Fruit fly (Drosophila melanogaster) whole organism, wandering third instar larva: ENCODE results near the gene snRNP-U1-70K.

ENCODE experiments used
- Abd-B ChIP-seq: fragments of >200 bp; optimal IDR thresholded peaks from 2 replicates; lab custom pipeline; 2017; ENCODE audit warnings: missing biosample characterization, missing genetic modification characterization
- CG32264 ChIP-seq: fragments of 200-800 bp; sonication (Bioruptor generic); optimal IDR thresholded peaks from 2 replicates; lab custom pipeline; 2016; ENCODE audit warnings: missing biosample characterization, missing genetic modification characterization
- CG9705 ChIP-seq: fragments of 200-800 bp; sonication (Bioruptor generic); optimal IDR thresholded peaks from 2 replicates; lab custom pipeline; 2018; ENCODE audit warnings: missing biosample characterization, mild to moderate bottlenecking, missing genetic modification characterization
- CrebA ChIP-seq: fragments of 200-800 bp; sonication (Bioruptor generic); optimal IDR thresholded peaks from 2 replicates; lab custom pipeline; 2016; ENCODE audit warnings: missing biosample characterization, mild to moderate bottlenecking, missing genetic modification characterization, borderline replicate concordance
- Dfd ChIP-seq: fragments of >200 bp; optimal IDR thresholded peaks from 2 replicates; lab custom pipeline; 2017; ENCODE audit warnings: missing biosample characterization, missing genetic modification characterization
- Dif ChIP-seq: fragments of 200-275, 200-300 bp; sonication (Bioruptor generic); optimal IDR thresholded peaks from 2 replicates; lab custom pipeline; 2018; ENCODE audit warnings: missing biosample characterization, missing genetic modification characterization; ENCODE audit not compliant: partially characterized antibody
- GATAd ChIP-seq: sonication (Bioruptor generic); optimal IDR thresholded peaks from 2 replicates; lab custom pipeline; 2016; ENCODE audit warnings: missing biosample characterization, missing genetic modification characterization
- HLH106 ChIP-seq: fragments of 200-800 bp; optimal IDR thresholded peaks from 3 replicates; lab custom pipeline; 2019; ENCODE audit warnings: missing biosample characterization, mild to moderate bottlenecking, missing genetic modification characterization, moderate library complexity
- Hnf4 ChIP-seq: fragments of 200-800 bp; sonication (Bioruptor generic); optimal IDR thresholded peaks from 2 replicates; lab custom pipeline; 2016; ENCODE audit warnings: missing biosample characterization, mild to moderate bottlenecking, missing genetic modification characterization
- Hr78 ChIP-seq: fragments of >200 bp; optimal IDR thresholded peaks from 2 replicates; lab custom pipeline; 2017; ENCODE audit warnings: missing biosample characterization, missing genetic modification characterization
- Hr83 ChIP-seq: fragments of 200-300 bp; sonication (Bioruptor generic); optimal IDR thresholded peaks from 2 replicates; lab custom pipeline; 2016; ENCODE audit warnings: missing biosample characterization, mild to moderate bottlenecking, missing genetic modification characterization, moderate library complexity; ENCODE audit not compliant: poor library complexity, severe bottlenecking
- Jra ChIP-seq: sonication (Bioruptor generic); optimal IDR thresholded peaks from 2 replicates; lab custom pipeline; 2016; ENCODE audit warnings: missing biosample characterization, missing genetic modification characterization
- Mio ChIP-seq: sonication (Bioruptor generic); optimal IDR thresholded peaks from 2 replicates; lab custom pipeline; 2016; ENCODE audit warnings: missing biosample characterization, missing genetic modification characterization
- Myc ChIP-seq: fragments of >200 bp; optimal IDR thresholded peaks from 2 replicates; lab custom pipeline; 2017
- N ChIP-seq: fragments of >200 bp; optimal IDR thresholded peaks from 2 replicates; lab custom pipeline; 2018; ENCODE audit warnings: missing biosample characterization, missing external identifiers, missing genetic modification characterization
- OdsH ChIP-seq: fragments of 200-800 bp; sonication (Bioruptor generic); optimal IDR thresholded peaks from 2 replicates; lab custom pipeline; 2016; ENCODE audit warnings: missing biosample characterization, mild to moderate bottlenecking, missing genetic modification characterization
- Rel ChIP-seq, 2 experiments: fragments of 200-800 bp; sonication (Bioruptor generic) in 1 of 2; optimal IDR thresholded peaks; 2 replicates in 1 of 2; 3 replicates in 1 of 2; lab custom pipeline; 2016 to 2019; ENCODE audit warnings: mild to moderate bottlenecking in 2 of 2, missing biosample characterization in 2 of 2, missing genetic modification characterization in 2 of 2, moderate library complexity in 1 of 2
- Sp1 ChIP-seq: fragments of 200-800 bp; sonication (Bioruptor generic); optimal IDR thresholded peaks from 3 replicates; lab custom pipeline; 2019; ENCODE audit warnings: missing biosample characterization, mild to moderate bottlenecking, missing genetic modification characterization, moderate library complexity
- Vsx2 ChIP-seq: fragments of 200-300, 225-300 bp; sonication (Bioruptor generic); optimal IDR thresholded peaks from 2 replicates; lab custom pipeline; 2018; ENCODE audit warnings: missing biosample characterization, missing genetic modification characterization; ENCODE audit not compliant: partially characterized antibody
- br ChIP-seq: fragments of 200-800 bp; sonication (Bioruptor generic); optimal IDR thresholded peaks from 2 replicates; lab custom pipeline; 2016; ENCODE audit warnings: missing biosample characterization, missing genetic modification characterization
- brk ChIP-seq: fragments of 200-800 bp; sonication (Bioruptor generic); optimal IDR thresholded peaks from 2 replicates; lab custom pipeline; 2016; ENCODE audit warnings: missing biosample characterization, mild to moderate bottlenecking, missing genetic modification characterization
- dl ChIP-seq, 2 experiments: fragments of 175-275, 200-275 bp in 1 of 2; fragments of 200-275 bp in 1 of 2; sonication (Bioruptor generic); optimal IDR thresholded peaks; lab custom pipeline; 2018; ENCODE audit warnings: mild to moderate bottlenecking in 2 of 2, missing biosample characterization in 2 of 2, missing genetic modification characterization in 2 of 2, moderate library complexity in 2 of 2; ENCODE audit not compliant: partially characterized antibody in 2 of 2, insufficient read depth in 1 of 2
- dmrt93B ChIP-seq: fragments of 200-800 bp; sonication (Bioruptor generic); optimal IDR thresholded peaks from 2 replicates; lab custom pipeline; 2018; ENCODE audit warnings: missing biosample characterization, mild to moderate bottlenecking, missing genetic modification characterization
- dsf ChIP-seq: sonication (Bioruptor generic); optimal IDR thresholded peaks from 2 replicates; lab custom pipeline; 2016; ENCODE audit warnings: missing biosample characterization, missing genetic modification characterization, borderline replicate concordance
- ey ChIP-seq: fragments of 200-800 bp; sonication (Bioruptor generic); optimal IDR thresholded peaks from 2 replicates; lab custom pipeline; 2016; ENCODE audit warnings: missing biosample characterization, missing genetic modification characterization
- foxo ChIP-seq, 2 experiments: fragments of 200-800 bp; sonication (Bioruptor generic); optimal IDR thresholded peaks; 2 replicates in 1 of 2; 3 replicates in 1 of 2; lab custom pipeline; 2016 to 2017; ENCODE audit warnings: missing biosample characterization in 2 of 2, missing genetic modification characterization in 2 of 2
- fru ChIP-seq: fragments of 200-800 bp; sonication (Bioruptor generic); optimal IDR thresholded peaks from 3 replicates; lab custom pipeline; 2016; ENCODE audit warnings: missing biosample characterization, mild to moderate bottlenecking, missing genetic modification characterization
- h ChIP-seq: fragments of 200-800 bp; sonication (Bioruptor generic); optimal IDR thresholded peaks from 3 replicates; lab custom pipeline; 2016; ENCODE audit warnings: missing biosample characterization, mild to moderate bottlenecking, missing genetic modification characterization
- jim ChIP-seq: fragments of 175-275, 200-325 bp; sonication (Bioruptor generic); optimal IDR thresholded peaks from 2 replicates; lab custom pipeline; 2016; ENCODE audit warnings: missing biosample characterization, mild to moderate bottlenecking, missing genetic modification characterization
- lola ChIP-seq: fragments of >200 bp; optimal IDR thresholded peaks from 2 replicates; lab custom pipeline; 2017; ENCODE audit warnings: missing biosample characterization, missing genetic modification characterization
- psq ChIP-seq: fragments of 200-800 bp; sonication (Bioruptor generic); optimal IDR thresholded peaks from 3 replicates; lab custom pipeline; 2017; ENCODE audit warnings: missing biosample characterization, mild to moderate bottlenecking, missing genetic modification characterization, moderate library complexity
- rgr ChIP-seq: fragments of 200-800 bp; sonication (Bioruptor generic); optimal IDR thresholded peaks from 3 replicates; lab custom pipeline; 2016; ENCODE audit warnings: missing biosample characterization, mild to moderate bottlenecking, missing genetic modification characterization
- sage ChIP-seq: fragments of 200-800 bp; sonication (Bioruptor generic); optimal IDR thresholded peaks from 2 replicates; lab custom pipeline; 2016; ENCODE audit warnings: missing biosample characterization, mild to moderate bottlenecking, missing genetic modification characterization
- sv ChIP-seq: fragments of 200-800 bp; sonication (Bioruptor generic); optimal IDR thresholded peaks from 3 replicates; lab custom pipeline; 2016; ENCODE audit warnings: missing biosample characterization, missing genetic modification characterization
- tai ChIP-seq: sonication (Bioruptor generic); optimal IDR thresholded peaks from 2 replicates; lab custom pipeline; 2016; ENCODE audit warnings: missing biosample characterization, missing genetic modification characterization
- usp ChIP-seq: fragments of >200 bp; optimal IDR thresholded peaks from 2 replicates; lab custom pipeline; 2017; ENCODE audit warnings: missing biosample characterization, missing genetic modification characterization
- woc ChIP-seq: sonication (Bioruptor generic); optimal IDR thresholded peaks from 2 replicates; lab custom pipeline; 2016; ENCODE audit warnings: missing biosample characterization, mild to moderate bottlenecking, missing genetic modification characterization

Gene snRNP-U1-70K

dm6 chr2L:6967422-6968012, 4.0 kb downstream of the snRNP-U1-70K start, which contains the start of gene Sumo:
Gene Sumo (minus strand): TSS chr2L:6967644.
- peak; percentile 47 for TF ChIP-seq woc
- no peak for TF ChIP-seq br (GFP tag; lab: Kevin White, UChicago)
- TF ChIP-seq Mio (GFP tag; lab: Kevin White, UChicago), result no peak
- no peak for TF ChIP-seq ey (GFP tag; lab: Kevin White, UChicago)
- no peak for TF ChIP-seq tai (GFP tag; lab: Kevin White, UChicago)
- peak; percentile 62 for TF ChIP-seq Jra
- no peak for TF ChIP-seq dl (GFP tag; optimal IDR thresholded peaks at IDR 0.05; lab: Kevin White, UChicago; ENCODE audit: insufficient read depth in 1 of 2, partially characterized antibody in 2 of 2)
- TF ChIP-seq rgr (GFP tag; lab: Kevin White, UChicago), result peak; percentile 22
- TF ChIP-seq jim (GFP tag; lab: Kevin White, UChicago), result no peak
- TF ChIP-seq h, result no peak
- no peak for TF ChIP-seq Abd-B (GFP tag; lab: Kevin White, UChicago)
- no peak for TF ChIP-seq Dif (GFP tag; lab: Kevin White, UChicago)
- TF ChIP-seq Hr83 (GFP tag; lab: Kevin White, UChicago), result peak; percentile 94
- TF ChIP-seq CrebA (GFP tag; lab: Kevin White, UChicago), result no peak
- no peak for TF ChIP-seq N (GFP tag; lab: Kevin White, UChicago)
- TF ChIP-seq lola (GFP tag; lab: Kevin White, UChicago), result no peak
- TF ChIP-seq CG32264 (GFP tag; lab: Kevin White, UChicago), result no peak
- no peak for TF ChIP-seq OdsH (GFP tag; lab: Kevin White, UChicago)
- peak; percentile 11 for TF ChIP-seq HLH106 (tag; lab: Kevin White, UChicago)
- no peak for TF ChIP-seq brk
- TF ChIP-seq dsf (GFP tag; lab: Kevin White, UChicago), result no peak
- no peak for TF ChIP-seq Hnf4
- TF ChIP-seq Vsx2 (GFP tag; lab: Kevin White, UChicago), result no peak
- no peak for TF ChIP-seq Dfd
- no peak for TF ChIP-seq GATAd (GFP tag; lab: Kevin White, UChicago)
- TF ChIP-seq psq, result no peak
- TF ChIP-seq Myc, result no peak
- TF ChIP-seq sv (GFP tag; lab: Kevin White, UChicago), result no peak
- TF ChIP-seq CG9705, result no peak
- TF ChIP-seq fru, result no peak
- TF ChIP-seq Rel (GFP tag; optimal IDR thresholded peaks at IDR 0.05; lab: Kevin White, UChicago), result no peak
- TF ChIP-seq Rel (tag; optimal IDR thresholded peaks at IDR 0.05; lab: Kevin White, UChicago), result peak; percentile 13
- TF ChIP-seq Sp1, result peak; percentile 21
- no peak for TF ChIP-seq dmrt93B (GFP tag; lab: Kevin White, UChicago)
- TF ChIP-seq sage (GFP tag; lab: Kevin White, UChicago), result no peak
- TF ChIP-seq usp, result no peak
- no peak for TF ChIP-seq Hr78 (GFP tag; lab: Kevin White, UChicago)

- TF ChIP-seq Rel (GFP tag; optimal IDR thresholded peaks at IDR 0.05; lab: Kevin White, UChicago) (no peak), Rel (tag; optimal IDR thresholded peaks at IDR 0.05; lab: Kevin White, UChicago) (peak; percentile 37), sage (GFP tag; lab: Kevin White, UChicago) (no peak), HLH106 (tag; lab: Kevin White, UChicago) (peak; percentile 3), psq (peak; percentile 11), N (GFP tag; lab: Kevin White, UChicago) (peak; percentile 31), foxo (GFP tag; optimal IDR thresholded peaks at IDR 0.05; lab: Kevin White, UChicago) (no peak), Myc (no peak), Sp1 (peak; percentile 17)
Observed at dm6 chr2L:6966309-6966708, 5.2 kb downstream of the snRNP-U1-70K start.

dm6 chr2L:6964632-6965031, 6.9 kb downstream of the snRNP-U1-70K start:
- TF ChIP-seq brk (no peak), Dfd (no peak), jim (GFP tag; lab: Kevin White, UChicago) (no peak), dsf (GFP tag; lab: Kevin White, UChicago) (no peak), Jra (no peak), Hr83 (GFP tag; lab: Kevin White, UChicago) (no peak), sage (GFP tag; lab: Kevin White, UChicago) (no peak), Sp1 (no peak), br (GFP tag; lab: Kevin White, UChicago) (no peak), foxo (GFP tag; optimal IDR thresholded peaks at IDR 0.05; lab: Kevin White, UChicago) (no peak), tai (GFP tag; lab: Kevin White, UChicago) (no peak), dmrt93B (GFP tag; lab: Kevin White, UChicago) (no peak), Vsx2 (GFP tag; lab: Kevin White, UChicago) (no peak), h (no peak), CG32264 (GFP tag; lab: Kevin White, UChicago) (no peak), Hnf4 (no peak), sv (GFP tag; lab: Kevin White, UChicago) (no peak)
